Fruit fly (Drosophila melanogaster): ENCODE measurements around the gene CG17681.

CG17681 gene

DNA sequence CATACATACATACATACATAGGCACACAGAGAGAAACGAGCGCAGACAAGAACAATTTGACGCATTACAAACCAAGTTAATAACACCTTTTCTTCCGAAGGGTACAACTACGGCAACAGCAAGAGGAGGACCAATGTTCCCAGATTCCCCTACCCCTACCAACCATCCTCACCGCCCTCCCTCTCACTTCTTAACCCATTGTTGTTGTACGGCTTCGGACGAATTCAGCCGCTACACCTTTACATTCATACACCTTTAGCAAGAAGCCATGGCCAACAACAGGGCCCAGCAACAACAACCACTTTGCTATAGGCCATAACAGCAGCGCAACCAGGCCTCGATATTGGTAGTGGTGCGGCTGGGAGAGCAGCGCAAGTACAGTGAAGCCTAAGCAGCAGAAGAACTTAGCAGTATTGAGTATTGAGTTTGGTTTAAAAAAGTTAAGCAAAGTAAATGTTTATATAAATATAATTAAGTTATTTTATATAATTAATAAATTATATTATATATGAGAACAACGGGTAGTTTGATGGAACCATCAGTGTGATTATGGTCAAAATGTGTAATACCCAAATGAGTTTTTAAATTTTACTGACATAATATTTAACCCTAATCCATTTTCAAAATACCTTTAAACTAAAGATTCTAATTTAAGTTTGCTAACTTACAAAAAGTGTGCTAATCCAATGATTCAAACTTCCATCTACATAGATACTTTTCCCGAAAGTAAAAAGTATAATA is 2.4 kb upstream of the CG17681 start:
- TF ChIP-seq ttk (optimal IDR thresholded peaks at IDR 0.05) (peak; percentile 58), Myc (optimal IDR thresholded peaks at IDR 0.05) (no peak), insv (optimal IDR thresholded peaks at IDR 0.05) (no peak), Sin3A (optimal IDR thresholded peaks at IDR 0.05) (no peak)

- TF ChIP-seq h (optimal IDR thresholded peaks at IDR 0.05) (no peak), ttk (optimal IDR thresholded peaks at IDR 0.05) (no peak), psq (optimal IDR thresholded peaks at IDR 0.05) (no peak), Sin3A (optimal IDR thresholded peaks at IDR 0.05) (no peak), insv (optimal IDR thresholded peaks at IDR 0.05) (no peak), Myc (optimal IDR thresholded peaks at IDR 0.05) (no peak)
Measured at dm6 chr2L:18151134-18151825, 1.6 kb upstream of the CG17681 start.

dm6 chr2L:18151826-18152138 is 1.1 kb upstream of the CG17681 start:
- no peak for TF ChIP-seq Myc (optimal IDR thresholded peaks at IDR 0.05)
- no peak for TF ChIP-seq insv (optimal IDR thresholded peaks at IDR 0.05)
- TF ChIP-seq h (optimal IDR thresholded peaks at IDR 0.05) = no peak
- TF ChIP-seq psq (optimal IDR thresholded peaks at IDR 0.05) = no peak
- TF ChIP-seq Sin3A (optimal IDR thresholded peaks at IDR 0.05) = no peak
- TF ChIP-seq ttk (optimal IDR thresholded peaks at IDR 0.05) = no peak

DNA sequence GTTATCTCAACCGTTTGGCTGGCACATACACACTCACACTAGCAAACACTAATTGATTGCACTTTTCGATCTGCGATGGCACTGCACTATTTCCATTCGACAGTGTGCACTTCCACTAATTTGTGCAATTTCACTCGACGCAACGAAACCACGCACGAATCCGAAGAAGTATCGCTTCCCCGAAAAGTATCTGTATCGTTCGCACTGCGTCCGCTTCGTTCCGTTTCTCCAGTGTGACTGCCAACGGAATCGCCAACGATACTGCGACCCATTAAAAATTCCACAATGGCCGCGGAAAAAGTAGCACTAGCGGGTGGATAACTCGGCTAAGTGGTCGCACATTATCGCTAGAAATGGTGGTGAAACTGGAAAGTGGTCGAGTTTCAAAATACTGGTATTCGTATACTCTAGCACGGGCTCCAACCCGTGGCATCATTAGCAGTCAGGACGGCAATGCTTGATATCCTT is 717 bp upstream of the CG17681 start, which contains the start of gene Socs36E:
TSS of gene Socs36E (minus strand) at position 246 of the 468 bp plus-strand sequence.
- TF ChIP-seq h (optimal IDR thresholded peaks at IDR 0.05) (no peak), ttk (optimal IDR thresholded peaks at IDR 0.05) (no peak)

- TF ChIP-seq h (optimal IDR thresholded peaks at IDR 0.05) = no peak
- no peak for TF ChIP-seq Sin3A (optimal IDR thresholded peaks at IDR 0.05)
- no peak for TF ChIP-seq insv (optimal IDR thresholded peaks at IDR 0.05)
Measured at dm6 chr2L:18154551-18154950, 1.6 kb downstream of the CG17681 start, which contains the start of gene CG15155. TSS of gene CG15155 (plus strand) at chr2L:18154851.

dm6 chr2L:18155877-18156276 is 3.0 kb downstream of the CG17681 start, which contains the start of gene CG5783:
TSS of gene CG5783 (plus strand) at chr2L:18156043.
- TF ChIP-seq Sin3A (optimal IDR thresholded peaks at IDR 0.05) (no peak), insv (optimal IDR thresholded peaks at IDR 0.05) (no peak), Myc (optimal IDR thresholded peaks at IDR 0.05) (no peak)

DNA sequence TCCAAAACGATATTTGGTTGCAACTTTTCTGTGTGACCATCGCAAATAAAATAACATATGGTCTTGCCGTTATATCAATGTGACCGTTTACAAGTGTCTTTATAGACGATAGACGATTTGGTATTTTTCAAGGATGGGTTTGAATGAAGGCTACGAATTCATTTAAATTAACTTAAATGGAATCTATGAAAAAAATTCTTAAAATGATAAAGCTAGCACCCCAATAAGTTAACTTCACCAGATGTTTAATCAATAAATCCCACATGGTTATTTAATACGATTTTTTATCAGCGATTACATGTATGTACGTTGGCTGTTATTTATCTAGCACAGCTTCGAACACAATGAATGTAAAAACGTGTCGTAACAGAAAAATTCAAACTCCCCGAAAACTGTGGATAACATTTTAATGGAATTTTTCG is 5.7 kb downstream of the CG17681 start:
- TF ChIP-seq h (optimal IDR thresholded peaks at IDR 0.05) (no peak), insv (optimal IDR thresholded peaks at IDR 0.05) (no peak), Myc (optimal IDR thresholded peaks at IDR 0.05) (no peak), Sin3A (optimal IDR thresholded peaks at IDR 0.05) (no peak), ttk (optimal IDR thresholded peaks at IDR 0.05) (no peak), psq (optimal IDR thresholded peaks at IDR 0.05) (no peak)

dm6 chr2L:18159172-18159571 is 6.2 kb downstream of the CG17681 start, which contains the start of gene JMJD4:
TSS of gene JMJD4 (minus strand) at chr2L:18159272.
- no peak for TF ChIP-seq ttk (optimal IDR thresholded peaks at IDR 0.05)
- TF ChIP-seq psq (optimal IDR thresholded peaks at IDR 0.05) = no peak

DNA sequence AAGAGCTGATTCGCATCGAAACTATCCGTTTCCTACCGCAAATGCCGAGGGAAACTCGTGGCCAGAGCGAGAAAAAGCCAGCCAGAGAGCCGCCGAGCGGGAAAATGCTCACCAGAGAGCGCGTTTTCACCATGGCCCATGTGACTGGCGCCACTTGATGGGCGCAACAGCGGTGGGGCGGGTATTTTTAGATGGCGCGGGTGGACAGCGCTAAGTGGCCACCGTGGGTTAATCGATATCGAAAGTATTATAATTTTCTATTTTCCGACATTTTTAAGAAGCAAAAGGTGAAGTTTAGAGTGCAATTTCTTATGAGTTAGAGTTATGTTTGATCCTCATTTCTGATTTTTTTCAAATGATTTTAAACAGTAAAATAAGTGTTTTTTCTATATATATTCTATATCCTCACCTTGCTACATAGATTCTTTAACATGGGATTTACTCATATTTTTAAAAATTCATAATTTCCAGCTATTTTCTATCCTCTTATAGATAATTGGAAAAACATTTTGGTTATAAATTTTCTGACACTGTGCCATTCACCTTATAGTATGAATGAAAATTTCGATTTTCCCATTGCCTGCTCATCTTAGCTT is 31.8 kb downstream of the CG17681 start, which contains the start of gene Ptp36E:
TSS of gene Ptp36E (minus strand) at position 360 of the 596 bp plus-strand sequence.
- TF ChIP-seq h (optimal IDR thresholded peaks at IDR 0.05) = no peak
- no peak for TF ChIP-seq Myc (optimal IDR thresholded peaks at IDR 0.05)
- no peak for TF ChIP-seq insv (optimal IDR thresholded peaks at IDR 0.05)
- no peak for TF ChIP-seq psq (optimal IDR thresholded peaks at IDR 0.05)
- no peak for TF ChIP-seq ttk (optimal IDR thresholded peaks at IDR 0.05)
- TF ChIP-seq Sin3A (optimal IDR thresholded peaks at IDR 0.05) = no peak

DNA sequence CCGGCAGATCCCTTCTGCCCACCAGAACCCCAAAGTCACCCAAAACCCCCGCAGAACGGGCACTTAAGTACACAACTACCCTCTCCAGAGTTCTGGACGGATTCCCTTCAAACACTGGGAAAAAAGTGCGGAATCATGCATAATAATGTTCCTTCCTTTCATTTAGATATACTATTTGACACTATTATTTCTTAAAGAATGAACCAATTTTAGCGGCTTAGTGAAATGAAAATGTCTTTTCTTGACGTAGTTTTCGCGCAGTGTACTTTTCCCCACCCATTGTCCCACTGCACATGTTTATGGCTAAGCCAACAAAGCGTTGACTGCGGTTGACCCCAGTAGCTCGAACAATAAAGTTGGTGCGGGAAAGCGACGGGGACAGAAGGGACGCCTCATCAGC is 33.8 kb downstream of the CG17681 start:
- TF ChIP-seq ttk (optimal IDR thresholded peaks at IDR 0.05) (no peak), insv (optimal IDR thresholded peaks at IDR 0.05) (no peak), h (optimal IDR thresholded peaks at IDR 0.05) (no peak), Sin3A (optimal IDR thresholded peaks at IDR 0.05) (no peak), psq (optimal IDR thresholded peaks at IDR 0.05) (no peak), Myc (optimal IDR thresholded peaks at IDR 0.05) (no peak)

- TF ChIP-seq insv (optimal IDR thresholded peaks at IDR 0.05) = no peak
- TF ChIP-seq ttk (optimal IDR thresholded peaks at IDR 0.05) = no peak
- TF ChIP-seq Sin3A (optimal IDR thresholded peaks at IDR 0.05) = no peak
- TF ChIP-seq Myc (optimal IDR thresholded peaks at IDR 0.05) = no peak
- no peak for TF ChIP-seq h (optimal IDR thresholded peaks at IDR 0.05)
- TF ChIP-seq psq (optimal IDR thresholded peaks at IDR 0.05) = no peak
Measured at dm6 chr2L:18202811-18203210, 49.9 kb downstream of the CG17681 start.

Measured in Kc167 (cell line).